Fruit fly (Drosophila melanogaster) S2 (cell line): ENCODE measurements around the gene Cdc6.

Experiments
- CG8478 ChIP-seq: fragments of >200 bp; optimal IDR thresholded peaks from 2 replicates; lab custom pipeline; 2018
- CTCF ChIP-seq, 2 experiments: fragments of >200 bp; optimal IDR thresholded peaks; 2 replicates each; lab custom pipeline; 2018

DNA sequence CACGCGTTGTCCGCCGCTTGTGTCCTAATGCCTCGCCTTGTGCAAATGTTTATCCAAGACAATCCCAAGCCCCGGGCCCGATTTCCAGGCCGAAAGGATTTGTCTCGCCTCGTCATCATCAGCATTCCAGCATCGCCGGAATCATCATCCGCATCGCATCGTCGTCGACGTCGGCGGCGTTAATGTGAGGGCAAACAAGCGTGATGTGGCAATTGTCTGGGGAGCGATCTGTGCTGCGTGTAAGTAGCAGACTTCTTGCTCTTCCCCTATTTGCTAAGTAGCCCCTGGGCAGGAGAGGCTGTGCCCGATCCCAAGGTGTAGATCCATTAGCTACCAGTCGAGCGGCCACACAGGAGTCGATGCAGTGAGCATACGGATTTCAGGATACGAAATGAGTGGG is 26.9 kb upstream of the Cdc6 start:
- no peak for TF ChIP-seq CG8478 (lab: Kevin White, UChicago)
- no peak for TF ChIP-seq CTCF (optimal IDR thresholded peaks at IDR 0.05; lab: Kevin White, UChicago)
